Fruit fly (Drosophila melanogaster) whole organism, embryonic: ENCODE data around the gene nAChRalpha7.

Experiments used
- B-H2 ChIP-seq: fragments of 200-800 bp; sonication (Bioruptor generic); optimal IDR thresholded peaks from 2 replicates; lab custom pipeline; 2018; ENCODE audit warnings: missing biosample characterization, mild to moderate bottlenecking, missing genetic modification characterization
- CG13287 ChIP-seq: fragments of 200-800 bp; sonication (Bioruptor generic); IDR thresholded peaks from 2 replicates; pipeline ENCODE4 v1.3.6; 2022; ENCODE audit warnings: missing biosample characterization, missing genetic modification characterization; ENCODE audit not compliant: partially characterized antibody
- CG13296 ChIP-seq: fragments of 200-800 bp; sonication (Bioruptor generic); optimal IDR thresholded peaks from 3 replicates; lab custom pipeline; 2018; ENCODE audit warnings: missing biosample characterization, mild to moderate bottlenecking, missing genetic modification characterization
- CG13624 ChIP-seq: fragments of 200-800 bp; sonication (Bioruptor generic); optimal IDR thresholded peaks from 2 replicates; lab custom pipeline; 2016; ENCODE audit warnings: missing biosample characterization, missing genetic modification characterization
- CG13894 ChIP-seq: fragments of 200-800 bp; sonication (Bioruptor generic); optimal IDR thresholded peaks from 3 replicates; lab custom pipeline; 2018; ENCODE audit warnings: missing biosample characterization, mild to moderate bottlenecking, missing genetic modification characterization, moderate library complexity
- CG15696 ChIP-seq: fragments of 200-800 bp; sonication (Bioruptor generic); optimal IDR thresholded peaks from 2 replicates; lab custom pipeline; 2019; ENCODE audit warnings: missing biosample characterization, mild to moderate bottlenecking, missing genetic modification characterization, moderate library complexity
- CG18262 ChIP-seq: fragments of 200-800 bp; optimal IDR thresholded peaks from 3 replicates; lab custom pipeline; 2019; ENCODE audit warnings: missing biosample characterization, mild to moderate bottlenecking, missing genetic modification characterization, moderate library complexity
- CG2129 ChIP-seq: fragments of 200-800 bp; sonication (Bioruptor generic); IDR thresholded peaks from 2 replicates; pipeline ENCODE4 v1.3.6; 2022; ENCODE audit warnings: missing biosample characterization, missing genetic modification characterization; ENCODE audit not compliant: partially characterized antibody
- CG2678 ChIP-seq: fragments of 200-800 bp; sonication (Bioruptor generic); optimal IDR thresholded peaks from 3 replicates; lab custom pipeline; 2019; ENCODE audit warnings: missing biosample characterization, mild to moderate bottlenecking, missing genetic modification characterization, moderate library complexity
- CG32767 ChIP-seq: fragments of 200-800 bp; sonication (Bioruptor generic); IDR thresholded peaks from 2 replicates; pipeline ENCODE4 v1.3.6; 2022; ENCODE audit warnings: missing biosample characterization, missing genetic modification characterization
- CG4854 ChIP-seq: fragments of 200-800 bp; sonication (Bioruptor generic); optimal IDR thresholded peaks from 2 replicates; lab custom pipeline; 2016; ENCODE audit warnings: missing biosample characterization, missing genetic modification characterization, inconsistent platforms
- CG5180 ChIP-seq: fragments of 200-800 bp; sonication (Bioruptor generic); optimal IDR thresholded peaks from 3 replicates; lab custom pipeline; 2017; ENCODE audit warnings: missing biosample characterization, missing genetic modification characterization, mild to moderate bottlenecking, moderate library complexity, missing genetic modification reagents
- CG6683 ChIP-seq: fragments of 200-800 bp; sonication (Bioruptor generic); optimal IDR thresholded peaks from 2 replicates; lab custom pipeline; 2017; ENCODE audit warnings: missing biosample characterization, mild to moderate bottlenecking, missing genetic modification characterization, missing genetic modification reagents
- CG7786 ChIP-seq: fragments of 200-800 bp; sonication (Bioruptor generic); optimal IDR thresholded peaks from 2 replicates; lab custom pipeline; 2016; ENCODE audit warnings: missing biosample characterization, missing genetic modification characterization
- CG9876 ChIP-seq: fragments of 200-800 bp; sonication (Bioruptor generic); optimal IDR thresholded peaks from 2 replicates; lab custom pipeline; 2016; ENCODE audit warnings: missing biosample characterization, missing genetic modification characterization
- CHES-1-like ChIP-seq: fragments of 200-800 bp; sonication (Bioruptor generic); optimal IDR thresholded peaks from 2 replicates; lab custom pipeline; 2016; ENCODE audit warnings: missing biosample characterization, missing genetic modification characterization
- Camta ChIP-seq: fragments of 200-800 bp; sonication (Bioruptor generic); optimal IDR thresholded peaks from 2 replicates; lab custom pipeline; 2016; ENCODE audit warnings: missing biosample characterization, missing genetic modification characterization
- D19B ChIP-seq: fragments of 200-800 bp; sonication (Bioruptor generic); optimal IDR thresholded peaks from 2 replicates; lab custom pipeline; 2017; ENCODE audit warnings: missing biosample characterization, mild to moderate bottlenecking, missing genetic modification characterization
- Deaf1 ChIP-seq: fragments of 200-800 bp; optimal IDR thresholded peaks from 3 replicates; lab custom pipeline; 2019; ENCODE audit warnings: missing biosample characterization, mild to moderate bottlenecking, missing genetic modification characterization, moderate library complexity
- Dek ChIP-seq: fragments of 200-800 bp; sonication (Bioruptor generic); optimal IDR thresholded peaks from 3 replicates; lab custom pipeline; 2019; ENCODE audit warnings: missing biosample characterization, mild to moderate bottlenecking, missing genetic modification characterization, moderate library complexity
- Dip2 ChIP-seq: fragments of 200-800 bp; sonication (Bioruptor generic); IDR thresholded peaks from 2 replicates; pipeline ENCODE4 v1.3.6; 2022; ENCODE audit warnings: missing biosample characterization, missing genetic modification characterization
- E2f1 ChIP-seq: fragments of 200-800 bp; sonication (Bioruptor generic); IDR thresholded peaks from 2 replicates; pipeline ENCODE4 v1.3.6; 2022; ENCODE audit warnings: missing biosample characterization, missing genetic modification characterization
- Fer2 ChIP-seq: fragments of 200-800 bp; sonication (Bioruptor generic); optimal IDR thresholded peaks from 2 replicates; lab custom pipeline; 2018; ENCODE audit warnings: missing biosample characterization, mild to moderate bottlenecking, missing genetic modification characterization, moderate library complexity
- NFAT ChIP-seq: fragments of 200-800 bp; sonication (Bioruptor generic); IDR thresholded peaks from 2 replicates; pipeline ENCODE4 v1.3.6; 2022; ENCODE audit warnings: missing biosample characterization, missing genetic modification characterization
- Ravus ChIP-seq: fragments of 200-800 bp; sonication (Bioruptor generic); IDR thresholded peaks from 2 replicates; pipeline ENCODE4 v1.3.6; 2022; ENCODE audit warnings: missing biosample characterization, missing genetic modification characterization
- Sin3A ChIP-seq: fragments of >200 bp; optimal IDR thresholded peaks from 2 replicates; lab custom pipeline; 2018
- Ssrp ChIP-seq: fragments of 200-800 bp; sonication (Bioruptor generic); optimal IDR thresholded peaks from 2 replicates; lab custom pipeline; 2018; ENCODE audit warnings: missing biosample characterization, mild to moderate bottlenecking, missing genetic modification characterization, moderate library complexity
- Vsx1 ChIP-seq: fragments of 200-800 bp; sonication (Bioruptor generic); optimal IDR thresholded peaks from 2 replicates; lab custom pipeline; 2017; ENCODE audit warnings: missing biosample characterization, mild to moderate bottlenecking, missing genetic modification characterization, missing genetic modification reagents
- ap ChIP-seq: fragments of 200-800 bp; sonication (Bioruptor generic); IDR thresholded peaks from 2 replicates; pipeline ENCODE4 v1.3.6; 2022; ENCODE audit warnings: missing biosample characterization, missing genetic modification characterization
- ara ChIP-seq: fragments of 200-800 bp; sonication (Bioruptor generic); IDR thresholded peaks from 2 replicates; pipeline ENCODE4 v1.3.6; 2022; ENCODE audit warnings: missing biosample characterization, missing genetic modification characterization
- dan ChIP-seq: fragments of 200-800 bp; sonication (Bioruptor generic); IDR thresholded peaks from 2 replicates; pipeline ENCODE4 v1.3.6; 2022; ENCODE audit warnings: missing biosample characterization, missing genetic modification characterization
- ems ChIP-seq: fragments of 200-800 bp; sonication (Bioruptor generic); optimal IDR thresholded peaks from 3 replicates; lab custom pipeline; 2016; ENCODE audit warnings: missing biosample characterization, missing genetic modification characterization
- ftz-f1 ChIP-seq: fragments of 200-800 bp; sonication (Bioruptor generic); optimal IDR thresholded peaks from 2 replicates; lab custom pipeline; 2016; ENCODE audit warnings: missing biosample characterization, missing genetic modification characterization
- gt ChIP-seq: fragments of 200-800 bp; sonication (Bioruptor generic); IDR thresholded peaks from 2 replicates; pipeline ENCODE4 v1.3.6; 2022; ENCODE audit warnings: missing biosample characterization, missing genetic modification characterization
- h ChIP-seq: fragments of >200 bp; optimal IDR thresholded peaks from 2 replicates; lab custom pipeline; 2017
- inv ChIP-seq: fragments of 200-800 bp; sonication (Bioruptor generic); IDR thresholded peaks from 2 replicates; pipeline ENCODE4 v1.3.6; 2022; ENCODE audit warnings: missing biosample characterization, missing genetic modification characterization; ENCODE audit not compliant: partially characterized antibody
- knrl ChIP-seq: fragments of 200-800 bp; sonication (Bioruptor generic); IDR thresholded peaks from 3 replicates; pipeline ENCODE4 v1.3.6; 2022; ENCODE audit warnings: missing biosample characterization, missing genetic modification characterization; ENCODE audit not compliant: partially characterized antibody
- lab ChIP-seq: fragments of 200-800 bp; sonication (Bioruptor generic); optimal IDR thresholded peaks from 3 replicates; lab custom pipeline; 2017; ENCODE audit warnings: missing biosample characterization, missing genetic modification characterization, mild to moderate bottlenecking, moderate library complexity, missing genetic modification reagents
- lola ChIP-seq, 3 experiments: fragments of >200 bp in 2 of 3; fragments of 200-800 bp in 1 of 3; sonication (Bioruptor generic) in 1 of 3; optimal IDR thresholded peaks; 2 replicates each; lab custom pipeline; 2017 to 2019; ENCODE audit warnings: missing biosample characterization in 3 of 3, missing genetic modification characterization in 3 of 3, mild to moderate bottlenecking in 1 of 3, moderate library complexity in 1 of 3
- p53 ChIP-seq: fragments of 200-800 bp; sonication (Bioruptor generic); optimal IDR thresholded peaks from 2 replicates; lab custom pipeline; 2016; ENCODE audit warnings: missing biosample characterization, missing genetic modification characterization
- pita ChIP-seq: fragments of 200-800 bp; sonication (Bioruptor generic); optimal IDR thresholded peaks from 2 replicates; lab custom pipeline; 2017; ENCODE audit warnings: missing biosample characterization, mild to moderate bottlenecking, missing genetic modification characterization
- sc ChIP-seq, 3 experiments: fragments of >200 bp in 2 of 3; fragments of 200-800 bp in 1 of 3; sonication (Bioruptor generic) in 1 of 3; optimal IDR thresholded peaks; 2 replicates in 2 of 3; 3 replicates in 1 of 3; lab custom pipeline; 2017; ENCODE audit warnings: mild to moderate bottlenecking in 1 of 3, missing biosample characterization in 1 of 3, missing genetic modification characterization in 1 of 3, missing genetic modification reagents in 1 of 3
- sd ChIP-seq: fragments of 200-800 bp; sonication (Bioruptor generic); optimal IDR thresholded peaks from 3 replicates; lab custom pipeline; 2018; ENCODE audit warnings: missing biosample characterization, mild to moderate bottlenecking, missing genetic modification characterization, moderate library complexity
- sr ChIP-seq: fragments of 200-800 bp; sonication (Bioruptor generic); IDR thresholded peaks from 3 replicates; pipeline ENCODE4 v1.3.6; 2022; ENCODE audit warnings: missing biosample characterization, missing genetic modification characterization
- tap ChIP-seq: fragments of 200-800 bp; optimal IDR thresholded peaks from 3 replicates; lab custom pipeline; 2019; ENCODE audit warnings: missing biosample characterization, mild to moderate bottlenecking, missing genetic modification characterization, moderate library complexity
- tna ChIP-seq: fragments of 200-800 bp; sonication (Bioruptor generic); IDR thresholded peaks from 2 replicates; pipeline ENCODE4 v1.3.6; 2022; ENCODE audit warnings: missing biosample characterization, missing genetic modification characterization; ENCODE audit not compliant: partially characterized antibody
- tup ChIP-seq: fragments of 200-800 bp; sonication (Bioruptor generic); optimal IDR thresholded peaks from 2 replicates; lab custom pipeline; 2016; ENCODE audit warnings: missing biosample characterization, mild to moderate bottlenecking, missing genetic modification characterization, moderate library complexity

The nAChRalpha7 gene

dm6 chrX:19297899-19298784 lies 50.1 kb downstream of the nAChRalpha7 start, which contains the start of gene CG8034 (continued):
- TF ChIP-seq gt (GFP tag; lab: Robert Waterston, UW): peak; percentile 90
- TF ChIP-seq lola (GFP tag; optimal IDR thresholded peaks at IDR 0.05; lab: Kevin White, UChicago): peak in 1 of 3 experiments; percentile 98
- peak; percentile 84 for TF ChIP-seq tup (GFP tag; lab: Kevin White, UChicago)
- peak; percentile 96 for TF ChIP-seq CG15696 (tag; lab: Kevin White, UChicago)
- peak; percentile 93 for TF ChIP-seq tap
- peak; percentile 31; the same call in 1 of the 2 replicates for TF ChIP-seq inv
- TF ChIP-seq CG9876 (GFP tag; lab: Kevin White, UChicago): peak; percentile 86
- peak; percentile 97 for TF ChIP-seq CG13296
- TF ChIP-seq CG13894 (tag; lab: Kevin White, UChicago): peak; percentile 95
- peak; percentile 92 for TF ChIP-seq E2f1 (GFP tag; lab: Robert Waterston, UW)
- TF ChIP-seq knrl: peak; percentile 57
- TF ChIP-seq CG13624 (GFP tag; lab: Kevin White, UChicago): peak; percentile 97
- TF ChIP-seq Dek: peak; percentile 97
- peak; percentile 89 for TF ChIP-seq sd (tag; lab: Kevin White, UChicago)
- TF ChIP-seq Sin3A (lab: Kevin White, UChicago): no peak
- TF ChIP-seq CG2678 (tag; lab: Kevin White, UChicago): peak; percentile 99
- TF ChIP-seq tna (GFP tag; lab: Robert Waterston, UW): no peak
- TF ChIP-seq dan (GFP tag; lab: Robert Waterston, UW): peak; percentile 89
- TF ChIP-seq h (lab: Kevin White, UChicago): no peak
- peak; percentile 86 for TF ChIP-seq ap (GFP tag; lab: Robert Waterston, UW)
- TF ChIP-seq lab (GFP tag; lab: Kevin White, UChicago): peak; percentile 98
- TF ChIP-seq CG18262: peak; percentile 98
- peak; percentile 84 for TF ChIP-seq Deaf1 (tag; lab: Kevin White, UChicago)
- peak; percentile 96 for TF ChIP-seq CG7786
- peak; percentile 94 for TF ChIP-seq D19B (GFP tag; lab: Kevin White, UChicago)
- TF ChIP-seq CG6683 (GFP tag; lab: Kevin White, UChicago): peak; percentile 93
- peak; percentile 37; the same call in 1 of the 2 replicates for TF ChIP-seq CG13287 (GFP tag; lab: Robert Waterston, UW)
- no peak for TF ChIP-seq pita
- peak; percentile 93 for TF ChIP-seq Vsx1
- TF ChIP-seq p53: peak; percentile 69
- TF ChIP-seq sr (GFP tag; lab: Robert Waterston, UW): peak; percentile 31; the same call in 1 of the 3 replicates
- peak; percentile 79 for TF ChIP-seq ftz-f1 (GFP tag; lab: Kevin White, UChicago)
- peak; percentile 96 for TF ChIP-seq B-H2 (GFP tag; lab: Kevin White, UChicago)
- peak; percentile 95 for TF ChIP-seq Fer2 (tag; lab: Kevin White, UChicago)
- peak; percentile 94 for TF ChIP-seq CG4854
- TF ChIP-seq CHES-1-like (GFP tag; lab: Kevin White, UChicago): peak; percentile 96
- TF ChIP-seq CG32767 (GFP tag; lab: Robert Waterston, UW): peak; percentile 96
- TF ChIP-seq ems (GFP tag; lab: Kevin White, UChicago): peak; percentile 97
- peak; percentile 75 for TF ChIP-seq Dip2
- peak; percentile 89 for TF ChIP-seq CG5180 (GFP tag; lab: Kevin White, UChicago)
- no peak for TF ChIP-seq sc (optimal IDR thresholded peaks at IDR 0.05; lab: Kevin White, UChicago)
- TF ChIP-seq sc (GFP tag; optimal IDR thresholded peaks at IDR 0.05; lab: Kevin White, UChicago): peak; percentile 93
- peak; percentile 83 for TF ChIP-seq NFAT (GFP tag; lab: Robert Waterston, UW)
- TF ChIP-seq Ravus (GFP tag; lab: Robert Waterston, UW): peak; percentile 71
- TF ChIP-seq CG2129 (GFP tag; lab: Robert Waterston, UW): no peak
- peak; percentile 97 for TF ChIP-seq Ssrp (tag; lab: Kevin White, UChicago)
- peak; percentile 91 for TF ChIP-seq ara (GFP tag; lab: Robert Waterston, UW)
- TF ChIP-seq Camta (GFP tag; lab: Kevin White, UChicago): peak; percentile 96
